Worm (Caenorhabditis elegans) whole organism, L2 larva: Measurements from ENCODE around the gene ptr-4.

Experiments used
- nhr-77 ChIP-seq: fragments of 150-350 bp; optimal IDR thresholded peaks from 2 replicates; lab custom pipeline; 2014; ENCODE audit warnings: missing biosample characterization, missing genetic modification characterization
- ztf-1 ChIP-seq: fragments of 200-800 bp; sonication (Bioruptor generic); conservative IDR thresholded peaks from 2 replicates; pipeline ENCODE4 v1.3.6; 2022; ENCODE audit warnings: missing genetic modification characterization, missing compliant biosample characterization
- ztf-4 ChIP-seq: fragments of 150-350 bp; optimal IDR thresholded peaks from 2 replicates; lab custom pipeline; 2014; ENCODE audit warnings: missing biosample characterization, missing genetic modification characterization

ce11 chrX:6103297-6103696 is 37.5 kb upstream of the ptr-4 start, which contains the start of gene C15H9.11:
- TF ChIP-seq ztf-1 (GFP tag; lab: Robert Waterston, UW) (no peak), ztf-4 (tag; lab: Kevin White, UChicago) (no peak), nhr-77 (tag; lab: Kevin White, UChicago) (no peak)
